Worm (Caenorhabditis elegans): Measurements from ENCODE around the gene F25H9.6.
A peak's percentile ranks its signal among the peaks of the same experiment; 100 is the strongest.

Gene F25H9.6

DNA sequence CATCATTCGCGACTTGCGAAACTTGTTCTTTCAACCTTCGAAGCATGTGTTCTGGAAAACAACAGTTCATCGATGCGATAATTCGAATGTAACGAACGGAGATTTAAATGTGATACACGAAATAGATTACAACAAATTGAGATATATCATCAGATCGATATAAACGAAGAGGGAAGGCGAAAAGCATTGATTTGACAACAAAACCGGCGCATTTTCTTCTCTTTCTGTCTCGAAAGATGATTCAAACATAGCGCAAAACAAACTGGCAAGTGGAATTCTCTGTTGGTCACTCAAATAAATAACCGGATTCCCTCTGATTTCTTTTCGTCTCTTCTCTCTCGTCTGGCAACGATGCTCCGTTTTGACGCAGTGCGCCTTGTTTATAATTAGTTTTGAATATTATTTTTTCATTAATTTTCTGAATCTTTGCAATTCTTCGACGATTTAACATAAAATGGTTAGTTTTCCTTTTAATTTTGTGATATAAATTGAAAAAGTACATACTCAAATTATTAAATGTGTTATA, 29.2 kb upstream of the F25H9.6 start, which contains the start of the genes eea-1 and gut-2 (continued):
- TF ChIP-seq nhr-90 (tag; optimal IDR thresholded peaks at IDR 0.05; ENCODE audit: poor library complexity) (peak; percentile 66), mef-2 (tag; optimal IDR thresholded peaks at IDR 0.05) (no peak), rnt-1 (tag; optimal IDR thresholded peaks at IDR 0.05) (peak; percentile 76), hlh-17 (GFP tag; optimal IDR thresholded peaks at IDR 0.05; ENCODE audit: borderline replicate concordance) (no peak), nhr-28 (tag; optimal IDR thresholded peaks at IDR 0.05) (no peak), mab-9 (GFP tag; IDR thresholded peaks at IDR 0.05) (no peak), vab-15 (tag; optimal IDR thresholded peaks at IDR 0.05) (no peak), lin-35 (GFP tag; optimal IDR thresholded peaks at IDR 0.05) (peak; percentile 63 to 77), efl-3 (GFP tag; optimal IDR thresholded peaks at IDR 0.05) (no peak), tbx-2 (tag; optimal IDR thresholded peaks at IDR 0.05) (peak; percentile 65), ceh-88 (GFP tag; IDR thresholded peaks at IDR 0.05) (no peak), aly-2 (tag; optimal IDR thresholded peaks at IDR 0.05) (no peak), fos-1 (tag; optimal IDR thresholded peaks at IDR 0.05) (peak; percentile 43), lin-13 (GFP tag; optimal IDR thresholded peaks at IDR 0.05) (peak; percentile 43), sptf-1 (tag; optimal IDR thresholded peaks at IDR 0.05) (no peak), dsc-1 (tag; optimal IDR thresholded peaks at IDR 0.05) (peak; percentile 44), C34B4.2 (tag; optimal IDR thresholded peaks at IDR 0.05) (no peak), efl-1 (optimal IDR thresholded peaks at IDR 0.05) (peak; percentile 67 to 76), efl-1 (GFP tag; optimal IDR thresholded peaks at IDR 0.05 in 1 of 2) (peak; percentile 71 to 91), pax-3 (tag; optimal IDR thresholded peaks at IDR 0.05) (no peak), snu-23 (GFP tag; optimal IDR thresholded peaks at IDR 0.05) (peak; percentile 88), xbp-1 (tag; optimal IDR thresholded peaks at IDR 0.05) (peak; percentile 55), zip-4 (GFP tag; optimal IDR thresholded peaks at IDR 0.05) (no peak), grh-1 (GFP tag; IDR thresholded peaks at IDR 0.05) (peak; percentile 88), hlh-4 (tag; optimal IDR thresholded peaks at IDR 0.05) (no peak), pqm-1 (tag; optimal IDR thresholded peaks at IDR 0.05) (no peak), F16B12.6 (tag; optimal IDR thresholded peaks at IDR 0.05) (peak; percentile 37), dpl-1 (GFP tag; optimal IDR thresholded peaks at IDR 0.05) (peak; percentile 56 to 80 (median 73)), isw-1 (GFP tag; IDR thresholded peaks at IDR 0.05) (peak; percentile 22; the same call in 1 of the 2 replicates), nhr-85 (tag) (peak; percentile 92), irx-1 (tag; optimal IDR thresholded peaks at IDR 0.05) (peak; percentile 37), elt-3 (tag; optimal IDR thresholded peaks at IDR 0.05) (peak in 3 of 6 experiments; percentile 6 to 78 (median 42)), ceh-82 (tag; optimal IDR thresholded peaks at IDR 0.05) (peak; percentile 37 to 59 (median 37)), nhr-77 (tag; optimal IDR thresholded peaks at IDR 0.05) (peak; percentile 51), nhr-71 (tag; optimal IDR thresholded peaks at IDR 0.05) (peak; percentile 80), skn-1 (tag; optimal IDR thresholded peaks at IDR 0.05) (peak; percentile 51), nhr-19 (GFP tag; conservative IDR thresholded peaks at IDR 0.05) (peak; percentile 60), nhr-84 (tag; optimal IDR thresholded peaks at IDR 0.05) (no peak), tlp-1 (tag; optimal IDR thresholded peaks at IDR 0.05) (no peak), unc-98 (GFP tag; IDR thresholded peaks at IDR 0.05) (no peak), Y116A8C.19 (tag; optimal IDR thresholded peaks at IDR 0.05; ENCODE audit: borderline replicate concordance) (no peak), nhr-76 (tag; optimal IDR thresholded peaks at IDR 0.05) (no peak), unc-130 (tag; optimal IDR thresholded peaks at IDR 0.05) (peak; percentile 54)

DNA sequence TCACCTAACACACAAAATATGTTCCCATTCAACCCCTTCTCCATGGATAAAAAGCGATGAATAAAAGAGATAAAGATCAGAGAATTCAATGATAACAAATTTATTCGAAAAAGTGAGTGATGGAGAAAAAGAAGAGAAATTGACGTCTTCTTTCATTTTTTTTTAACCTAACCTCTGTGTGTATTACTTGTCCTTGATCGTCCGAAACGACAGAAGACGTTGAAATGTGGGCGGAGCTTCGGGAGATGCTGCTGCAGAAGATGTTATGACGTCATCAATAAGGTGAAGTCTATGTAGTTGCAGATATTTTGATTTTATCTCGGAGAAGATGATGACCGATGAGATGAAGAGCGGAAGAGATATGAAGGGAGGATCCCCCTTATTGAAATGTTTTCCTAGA, 21.7 kb upstream of the F25H9.6 start, which contains the start of gene T10G3.3:
TSS of gene T10G3.3 (minus strand) at position 370 of the 400 bp plus-strand sequence.
- TF ChIP-seq mab-9 (GFP tag; IDR thresholded peaks at IDR 0.05) (no peak), unc-30 (tag; optimal IDR thresholded peaks at IDR 0.05) (no peak), fos-1 (tag; optimal IDR thresholded peaks at IDR 0.05) (no peak), xbp-1 (tag; optimal IDR thresholded peaks at IDR 0.05) (no peak), nhr-77 (tag; optimal IDR thresholded peaks at IDR 0.05) (no peak), ama-1 (optimal IDR thresholded peaks at IDR 0.05) (no peak), lin-14 (GFP tag; optimal IDR thresholded peaks at IDR 0.05) (peak; percentile 60), lsy-2 (tag; optimal IDR thresholded peaks at IDR 0.05) (no peak), elt-3 (tag; optimal IDR thresholded peaks at IDR 0.05) (peak in 2 of 6 experiments; percentile 50 to 69), grh-1 (GFP tag; IDR thresholded peaks at IDR 0.05) (peak; percentile 44), nhr-71 (tag; optimal IDR thresholded peaks at IDR 0.05) (peak; percentile 41), egl-13 (tag; optimal IDR thresholded peaks at IDR 0.05) (no peak), zag-1 (tag; optimal IDR thresholded peaks at IDR 0.05) (no peak), ceh-8 (GFP tag; optimal IDR thresholded peaks at IDR 0.05) (no peak), aha-1 (tag; optimal IDR thresholded peaks at IDR 0.05) (no peak), snpc-4 (tag; optimal IDR thresholded peaks at IDR 0.05) (no peak), fkh-4 (tag; optimal IDR thresholded peaks at IDR 0.05; ENCODE audit: borderline replicate concordance) (no peak), nhr-76 (tag; optimal IDR thresholded peaks at IDR 0.05) (no peak), hpl-2 (GFP tag; optimal IDR thresholded peaks at IDR 0.05) (no peak)
